Worm (Caenorhabditis elegans) whole organism, midembryonic: ENCODE results near the gene sto-6.

Experiments
- T22C8.4 ChIP-seq: fragments of 200-800 bp; sonication (Bioruptor generic); IDR thresholded peaks from 2 replicates; pipeline ENCODE4 v1.3.6; 2022; ENCODE audit warnings: missing genetic modification characterization, missing compliant biosample characterization
- cog-1 ChIP-seq: sonication (generic microtip); optimal IDR thresholded peaks from 2 replicates; lab custom pipeline; 2016; ENCODE audit warnings: missing genetic modification characterization, missing compliant biosample characterization
- flt-1 ChIP-seq: fragments of 200-800 bp; sonication (Bioruptor generic); IDR thresholded peaks from 2 replicates; pipeline ENCODE4 v1.3.6; 2022; ENCODE audit warnings: missing genetic modification characterization, missing compliant biosample characterization
- klf-2 ChIP-seq: fragments of 200-800 bp; sonication (Bioruptor generic); conservative IDR thresholded peaks from 2 replicates; pipeline ENCODE4 v1.3.6; 2022; ENCODE audit warnings: missing genetic modification reagents, missing genetic modification characterization, missing compliant biosample characterization
- med-1 ChIP-seq: sonication (generic microtip); optimal IDR thresholded peaks from 2 replicates; lab custom pipeline; 2017; ENCODE audit warnings: missing genetic modification characterization, mild to moderate bottlenecking, missing compliant biosample characterization, antibody characterized with exemption, missing genetic modification reagents; ENCODE audit not compliant: insufficient read depth
- ref-1 ChIP-seq: fragments of 200-800 bp; sonication (Bioruptor generic); conservative IDR thresholded peaks from 2 replicates; pipeline ENCODE4 v1.3.6; 2022; ENCODE audit warnings: missing genetic modification reagents, missing genetic modification characterization, missing compliant biosample characterization
- tab-1 ChIP-seq: fragments of 200-800 bp; sonication (Bioruptor generic); IDR thresholded peaks from 2 replicates; pipeline ENCODE4 v1.3.6; 2022; ENCODE audit warnings: missing genetic modification characterization, missing compliant biosample characterization
- ztf-23 ChIP-seq: fragments of 200-800 bp; sonication (Bioruptor generic); IDR thresholded peaks from 2 replicates; pipeline ENCODE4 v1.3.6; 2022; ENCODE audit warnings: missing genetic modification reagents, missing genetic modification characterization, missing compliant biosample characterization
- ztf-29 ChIP-seq: fragments of 200-800 bp; sonication (Bioruptor generic); IDR thresholded peaks from 2 replicates; pipeline ENCODE4 v1.3.6; 2022; ENCODE audit warnings: missing genetic modification reagents, missing genetic modification characterization, missing compliant biosample characterization

sto-6 gene

DNA sequence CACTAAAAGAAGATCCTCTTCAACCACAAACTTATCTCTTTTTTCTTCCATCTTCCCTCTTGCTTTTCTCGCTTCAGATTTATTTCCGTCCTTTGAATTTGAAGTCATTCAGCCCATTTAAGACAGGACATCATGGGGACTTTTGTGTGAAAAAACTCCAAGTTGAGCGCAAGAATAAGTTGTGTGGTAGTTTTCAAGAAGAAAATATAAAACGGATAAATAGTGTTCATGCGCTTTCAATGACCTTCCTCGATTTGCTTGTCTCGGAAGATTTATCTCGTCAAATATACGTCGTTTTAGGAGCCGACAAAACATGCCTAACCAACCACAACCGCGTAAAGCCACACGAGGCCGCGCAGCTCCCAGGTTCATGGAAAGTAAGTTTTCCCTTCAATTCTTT, at the start of gene sto-6:
Gene sto-6 (plus strand): TSS at position 301 of the 400 bp plus-strand sequence.
- TF ChIP-seq med-1 (GFP tag; lab: Kevin White, UChicago): no peak
- TF ChIP-seq cog-1 (tag; lab: Kevin White, UChicago): no peak
- TF ChIP-seq T22C8.4 (GFP tag; lab: Robert Waterston, UW): no peak
- no peak for TF ChIP-seq ztf-29 (GFP tag; lab: Robert Waterston, UW)
- no peak for TF ChIP-seq ref-1 (GFP tag; lab: Robert Waterston, UW)
- no peak for TF ChIP-seq flt-1 (GFP tag; lab: Robert Waterston, UW)
- TF ChIP-seq klf-2: no peak
- TF ChIP-seq tab-1 (GFP tag; lab: Robert Waterston, UW): no peak
- no peak for TF ChIP-seq ztf-23 (GFP tag; lab: Robert Waterston, UW)

DNA sequence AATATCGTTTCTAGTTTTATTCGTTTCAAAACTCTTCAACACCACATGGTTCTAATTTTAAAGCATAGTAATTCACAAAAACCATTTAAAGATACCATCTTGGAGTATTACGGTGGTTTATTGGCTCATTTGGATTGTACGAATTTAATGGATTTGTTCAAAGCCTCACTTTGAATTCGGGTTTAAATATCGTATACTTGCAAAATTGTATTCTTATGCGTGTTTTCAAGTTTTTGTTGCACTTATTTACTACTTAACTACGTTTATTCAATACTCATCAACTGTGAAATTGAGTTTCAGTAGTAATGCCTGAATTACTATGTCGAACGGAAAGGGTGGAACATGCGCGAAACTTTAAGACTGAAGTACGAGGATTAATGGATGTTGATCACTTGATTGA, 46.8 kb upstream of the sto-6 start, which contains the start of gene abts-2:
Gene abts-2 (plus strand): TSS at position 301 of the 400 bp plus-strand sequence.
- TF ChIP-seq ztf-29 (GFP tag; lab: Robert Waterston, UW) (no peak), ref-1 (GFP tag; lab: Robert Waterston, UW) (no peak), flt-1 (GFP tag; lab: Robert Waterston, UW) (no peak)

DNA sequence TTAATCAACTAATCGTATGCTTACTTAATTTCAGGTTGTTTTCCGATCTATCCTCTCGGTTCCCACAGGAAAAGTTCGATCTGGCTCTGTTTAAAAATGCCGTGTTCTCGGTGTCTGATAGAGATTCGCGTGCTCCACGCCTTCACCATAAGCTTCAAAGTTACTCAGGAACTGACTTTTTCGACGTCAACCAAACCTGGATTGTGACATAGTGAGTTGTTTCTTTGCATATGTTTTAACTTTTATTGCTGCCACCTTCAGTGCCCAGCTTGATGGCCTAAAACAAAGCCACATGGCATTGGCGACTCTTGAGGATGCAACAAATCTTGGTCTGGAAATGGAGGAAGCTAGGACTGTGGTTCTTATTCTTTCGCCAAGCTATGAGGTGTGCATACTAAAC, 46.3 kb upstream of the sto-6 start:
- TF ChIP-seq cog-1 (tag; lab: Kevin White, UChicago) (no peak), ref-1 (GFP tag; lab: Robert Waterston, UW) (no peak), T22C8.4 (GFP tag; lab: Robert Waterston, UW) (no peak), ztf-23 (GFP tag; lab: Robert Waterston, UW) (no peak), klf-2 (no peak), flt-1 (GFP tag; lab: Robert Waterston, UW) (no peak), tab-1 (GFP tag; lab: Robert Waterston, UW) (no peak), ztf-29 (GFP tag; lab: Robert Waterston, UW) (no peak), med-1 (GFP tag; lab: Kevin White, UChicago) (no peak)

DNA sequence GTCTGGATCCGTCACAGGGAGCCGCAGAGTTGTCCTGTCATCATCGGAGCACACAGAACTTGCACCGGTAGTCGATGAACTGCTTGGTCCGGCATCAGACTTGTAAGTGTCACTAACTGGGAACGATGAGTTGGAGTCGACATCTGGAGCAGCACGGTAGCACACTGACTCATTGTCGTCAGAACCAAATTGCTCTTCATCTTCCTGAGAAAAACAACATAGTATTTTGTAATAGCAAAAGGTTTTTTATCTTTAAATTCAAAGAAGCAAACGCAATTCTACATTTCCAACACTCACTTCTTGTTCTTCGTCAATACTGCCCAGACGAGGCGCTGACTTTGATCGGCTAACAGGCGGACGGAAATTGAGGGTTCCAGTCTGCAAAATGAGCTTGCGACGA, 41.7 kb upstream of the sto-6 start:
- TF ChIP-seq ztf-29 (GFP tag; lab: Robert Waterston, UW) (no peak), ref-1 (GFP tag; lab: Robert Waterston, UW) (no peak), T22C8.4 (GFP tag; lab: Robert Waterston, UW) (no peak), cog-1 (tag; lab: Kevin White, UChicago) (no peak), klf-2 (no peak), flt-1 (GFP tag; lab: Robert Waterston, UW) (no peak), tab-1 (GFP tag; lab: Robert Waterston, UW) (no peak), med-1 (GFP tag; lab: Kevin White, UChicago) (no peak), ztf-23 (GFP tag; lab: Robert Waterston, UW) (no peak)

DNA sequence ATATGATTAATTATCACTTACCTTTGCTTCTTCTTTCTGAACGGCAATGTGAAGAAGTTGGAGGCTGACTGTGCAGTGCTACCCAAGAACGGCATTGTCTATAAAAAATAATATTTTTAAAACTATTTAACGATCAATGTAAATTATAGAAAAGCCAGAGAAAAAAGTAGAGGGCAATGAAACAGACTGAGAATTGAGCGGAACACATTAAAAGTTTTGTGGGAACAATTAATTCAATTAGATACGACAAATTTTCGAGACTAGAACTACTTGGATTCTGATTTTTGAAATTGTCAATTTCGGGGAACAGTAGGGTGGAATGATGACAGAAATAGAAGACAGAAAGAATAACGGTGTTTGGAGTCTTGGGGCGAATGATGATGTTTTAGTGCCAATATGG, 40.6 kb upstream of the sto-6 start, which contains the start of gene F52D10.2:
Gene F52D10.2 (minus strand): TSS at position 101 of the 400 bp plus-strand sequence.
- TF ChIP-seq klf-2 (no peak), ztf-23 (GFP tag; lab: Robert Waterston, UW) (no peak), ref-1 (GFP tag; lab: Robert Waterston, UW) (no peak), flt-1 (GFP tag; lab: Robert Waterston, UW) (no peak), tab-1 (GFP tag; lab: Robert Waterston, UW) (no peak), cog-1 (tag; lab: Kevin White, UChicago) (no peak), med-1 (GFP tag; lab: Kevin White, UChicago) (no peak), T22C8.4 (GFP tag; lab: Robert Waterston, UW) (no peak), ztf-29 (GFP tag; lab: Robert Waterston, UW) (no peak)

DNA sequence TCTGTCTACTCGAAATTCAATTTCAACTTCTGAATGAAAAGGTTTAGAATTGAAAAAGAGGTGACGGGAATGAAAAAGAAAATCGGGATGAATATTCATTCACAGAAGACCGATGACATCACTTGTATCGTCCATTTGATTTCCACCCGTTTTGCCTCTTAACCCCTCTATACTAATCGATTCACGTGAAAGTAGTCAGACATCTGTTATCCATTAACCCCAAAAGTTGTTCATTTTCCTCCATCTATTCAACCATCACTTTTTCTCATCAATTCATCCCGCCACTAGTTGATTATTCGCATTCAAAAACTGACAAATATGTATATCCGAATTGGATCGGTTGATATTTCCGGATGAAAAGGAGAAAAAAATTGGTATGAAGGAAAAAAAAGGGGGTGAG, 39.7 kb upstream of the sto-6 start:
- TF ChIP-seq flt-1 (GFP tag; lab: Robert Waterston, UW) (no peak), ztf-23 (GFP tag; lab: Robert Waterston, UW) (no peak), ref-1 (GFP tag; lab: Robert Waterston, UW) (no peak), klf-2 (no peak), T22C8.4 (GFP tag; lab: Robert Waterston, UW) (no peak)

DNA sequence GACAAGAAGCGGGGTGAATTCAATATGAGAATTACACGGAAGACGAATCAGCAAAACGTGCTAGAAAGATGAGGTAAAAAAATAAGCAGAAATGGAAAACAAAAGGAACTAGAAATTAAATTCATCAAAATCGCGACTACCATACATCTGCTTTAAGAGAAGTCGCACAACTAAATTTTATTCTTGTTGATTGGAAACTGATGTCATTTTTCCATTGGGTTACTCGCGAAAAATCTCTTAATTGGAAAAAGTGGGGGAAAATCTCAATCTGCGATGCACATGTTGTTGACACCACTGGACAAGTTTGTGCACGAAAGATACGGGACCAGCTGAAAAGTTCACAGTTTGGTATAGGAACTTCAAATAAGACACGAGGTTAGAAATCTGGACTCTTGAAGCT, 35.3 kb upstream of the sto-6 start:
- no peak for TF ChIP-seq flt-1 (GFP tag; lab: Robert Waterston, UW)
- no peak for TF ChIP-seq med-1 (GFP tag; lab: Kevin White, UChicago)
- no peak for TF ChIP-seq cog-1 (tag; lab: Kevin White, UChicago)
- no peak for TF ChIP-seq ztf-29 (GFP tag; lab: Robert Waterston, UW)
- no peak for TF ChIP-seq ref-1 (GFP tag; lab: Robert Waterston, UW)
- no peak for TF ChIP-seq tab-1 (GFP tag; lab: Robert Waterston, UW)
- TF ChIP-seq klf-2: no peak
- no peak for TF ChIP-seq T22C8.4 (GFP tag; lab: Robert Waterston, UW)
- no peak for TF ChIP-seq ztf-23 (GFP tag; lab: Robert Waterston, UW)

DNA sequence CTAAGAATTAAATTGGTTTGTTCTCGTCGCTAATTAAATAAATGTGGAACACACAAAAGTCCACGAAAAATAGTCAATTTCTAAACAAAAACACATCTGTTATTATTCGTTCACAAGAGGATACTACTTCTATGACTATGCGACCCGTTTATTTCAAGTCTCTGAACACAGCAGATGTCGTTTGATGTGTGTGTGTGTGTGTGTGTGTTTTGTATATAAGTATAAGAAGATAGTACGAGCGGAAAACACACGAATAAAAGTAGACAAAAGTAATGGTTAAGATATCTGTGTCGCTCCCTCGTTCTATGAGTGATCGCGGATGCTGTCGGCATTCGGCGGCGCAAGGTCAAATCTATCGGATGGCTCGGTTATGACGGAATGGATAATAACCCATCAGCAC, 33.4 kb upstream of the sto-6 start:
- TF ChIP-seq ztf-29 (GFP tag; lab: Robert Waterston, UW): no peak
- TF ChIP-seq ref-1 (GFP tag; lab: Robert Waterston, UW): no peak
- TF ChIP-seq T22C8.4 (GFP tag; lab: Robert Waterston, UW): no peak
- TF ChIP-seq flt-1 (GFP tag; lab: Robert Waterston, UW): no peak
- TF ChIP-seq tab-1 (GFP tag; lab: Robert Waterston, UW): no peak
- no peak for TF ChIP-seq cog-1 (tag; lab: Kevin White, UChicago)
- no peak for TF ChIP-seq ztf-23 (GFP tag; lab: Robert Waterston, UW)
- TF ChIP-seq klf-2: no peak
- TF ChIP-seq med-1 (GFP tag; lab: Kevin White, UChicago): no peak

DNA sequence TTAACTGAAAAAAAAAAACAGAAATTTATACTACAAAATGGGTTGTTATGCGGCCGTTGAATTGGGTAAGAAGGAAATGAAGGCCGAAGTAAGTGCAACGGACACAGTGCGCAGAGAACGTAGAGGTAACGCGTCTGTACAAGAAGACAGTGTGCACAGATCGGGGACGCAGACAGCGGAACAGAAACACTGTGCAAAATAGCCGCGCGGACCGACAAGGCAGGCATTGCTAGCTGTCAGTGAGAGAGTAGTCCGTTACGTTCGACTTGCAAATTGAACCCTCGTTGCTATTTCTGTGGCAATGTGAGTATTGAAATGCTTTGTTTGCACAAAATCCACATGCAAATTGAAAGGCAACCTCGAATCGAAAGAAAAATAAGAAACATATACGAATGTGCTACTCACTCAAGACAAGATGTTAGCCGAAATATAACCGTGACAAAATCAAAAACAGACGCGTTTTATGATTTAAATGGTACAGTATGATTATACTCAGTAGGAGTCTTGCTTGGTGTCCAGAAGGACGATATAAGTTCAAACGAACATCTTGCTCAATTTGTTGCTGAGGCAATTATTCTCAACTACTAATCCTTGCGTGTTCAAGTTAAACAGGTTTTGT, 31.6 kb upstream of the sto-6 start:
- TF ChIP-seq ztf-29 (GFP tag; lab: Robert Waterston, UW) (no peak), flt-1 (GFP tag; lab: Robert Waterston, UW) (0 out of 2 replicates have a peak, but pooled peaks have one; percentile 17), T22C8.4 (GFP tag; lab: Robert Waterston, UW) (no peak), klf-2 (no peak)
